Fruit fly (Drosophila melanogaster) S2 (cell line): ENCODE data around the gene Mob2.

Experiments
- CG8478 ChIP-seq: fragments of >200 bp; optimal IDR thresholded peaks from 2 replicates; lab custom pipeline; 2018
- CTCF ChIP-seq, 2 experiments: fragments of >200 bp; optimal IDR thresholded peaks; 2 replicates each; lab custom pipeline; 2018

DNA sequence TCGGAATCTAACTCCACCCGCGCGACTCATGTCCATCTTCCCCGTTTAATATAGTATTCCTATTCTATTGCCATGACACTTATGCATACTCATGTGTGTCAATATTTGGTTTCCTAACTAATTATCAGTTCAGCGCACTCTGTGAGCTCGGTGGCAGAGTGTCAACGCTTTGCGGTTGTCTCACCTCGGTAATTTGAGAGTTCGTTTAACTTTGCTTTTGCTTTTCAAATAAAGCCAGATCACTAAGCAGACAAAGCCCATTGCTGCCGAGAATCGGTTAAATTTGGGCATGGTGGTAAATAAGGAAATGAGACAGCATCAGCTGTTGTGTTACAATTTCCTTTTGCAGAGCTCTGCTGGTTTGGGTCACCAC, 21.7 kb downstream of the Mob2 start:
- TF ChIP-seq CTCF (optimal IDR thresholded peaks at IDR 0.05; lab: Kevin White, UChicago) (no peak), CG8478 (no peak)
